Fruit fly (Drosophila melanogaster) whole organism, prepupa: Measurements from ENCODE around the gene CG34451.

Source experiments
- Blimp-1 ChIP-seq: fragments of 200-800 bp; sonication (Bioruptor generic); optimal IDR thresholded peaks from 3 replicates; lab custom pipeline; 2017; ENCODE audit warnings: missing biosample characterization, missing genetic modification characterization, mild to moderate bottlenecking, moderate library complexity, missing genetic modification reagents
- CG10631 ChIP-seq: fragments of 200-800 bp; sonication (Bioruptor generic); optimal IDR thresholded peaks from 2 replicates; lab custom pipeline; 2016; ENCODE audit warnings: missing biosample characterization, missing genetic modification characterization
- CG11294 ChIP-seq: fragments of 200-800 bp; sonication (Bioruptor generic); IDR thresholded peaks from 2 replicates; pipeline ENCODE4 v1.3.6; 2022; ENCODE audit warnings: missing biosample characterization, missing genetic modification characterization
- CG11762 ChIP-seq: fragments of 200-800 bp; sonication (Bioruptor generic); optimal IDR thresholded peaks from 3 replicates; lab custom pipeline; 2016; ENCODE audit warnings: missing biosample characterization, missing genetic modification characterization; ENCODE audit not compliant: insufficient read depth
- CG11902 ChIP-seq: fragments of 200-800 bp; sonication (Bioruptor generic); optimal IDR thresholded peaks from 3 replicates; lab custom pipeline; 2016; ENCODE audit warnings: missing biosample characterization, missing genetic modification characterization
- CG15336 ChIP-seq: fragments of 200-800 bp; sonication (Bioruptor generic); IDR thresholded peaks from 2 replicates; pipeline ENCODE4 v1.3.6; 2022; ENCODE audit warnings: missing biosample characterization, missing genetic modification characterization
- CG16779 ChIP-seq: fragments of 200-800 bp; sonication (Bioruptor generic); optimal IDR thresholded peaks from 3 replicates; lab custom pipeline; 2017; ENCODE audit warnings: missing biosample characterization, mild to moderate bottlenecking, missing genetic modification characterization
- CG3032 ChIP-seq: fragments of 200-800 bp; optimal IDR thresholded peaks from 2 replicates; lab custom pipeline; 2019; ENCODE audit warnings: missing biosample characterization, mild to moderate bottlenecking, missing genetic modification characterization, moderate library complexity
- CG31627 ChIP-seq: fragments of 200-800 bp; sonication (Bioruptor generic); optimal IDR thresholded peaks from 3 replicates; lab custom pipeline; 2016; ENCODE audit warnings: missing biosample characterization, missing genetic modification characterization
- CG32006 ChIP-seq: fragments of 200-800 bp; sonication (Bioruptor generic); optimal IDR thresholded peaks from 3 replicates; lab custom pipeline; 2017; ENCODE audit warnings: missing biosample characterization, mild to moderate bottlenecking, missing genetic modification characterization
- CG34406 ChIP-seq: fragments of 200-800 bp; sonication (Bioruptor generic); optimal IDR thresholded peaks from 3 replicates; lab custom pipeline; 2016; ENCODE audit warnings: missing biosample characterization, missing genetic modification characterization
- CG3919 ChIP-seq: fragments of 200-800 bp; sonication (Bioruptor generic); optimal IDR thresholded peaks from 3 replicates; lab custom pipeline; 2016; ENCODE audit warnings: missing biosample characterization, missing genetic modification characterization
- CG4318 ChIP-seq: fragments of 200-800 bp; sonication (Bioruptor generic); optimal IDR thresholded peaks from 3 replicates; lab custom pipeline; 2017; ENCODE audit warnings: missing biosample characterization, mild to moderate bottlenecking, missing genetic modification characterization
- CG6163 ChIP-seq: fragments of 200-800 bp; sonication (Bioruptor generic); IDR thresholded peaks from 3 replicates; pipeline ENCODE4 v1.3.6; 2022; ENCODE audit warnings: missing biosample characterization, missing genetic modification characterization
- CG6792 ChIP-seq: fragments of 200-800 bp; sonication (Bioruptor generic); optimal IDR thresholded peaks from 3 replicates; lab custom pipeline; 2016; ENCODE audit warnings: missing biosample characterization, missing genetic modification characterization
- CG6808 ChIP-seq: fragments of 200-800 bp; sonication (Bioruptor generic); optimal IDR thresholded peaks from 3 replicates; lab custom pipeline; 2017; ENCODE audit warnings: missing biosample characterization, missing genetic modification characterization, mild to moderate bottlenecking, moderate library complexity, missing genetic modification reagents
- CG7368 ChIP-seq: fragments of 200-800 bp; sonication (Bioruptor generic); optimal IDR thresholded peaks from 3 replicates; lab custom pipeline; 2016; ENCODE audit warnings: missing biosample characterization, missing genetic modification characterization
- CG8119 ChIP-seq: fragments of 200-800 bp; sonication (Bioruptor generic); IDR thresholded peaks from 3 replicates; pipeline ENCODE4 v1.3.6; 2022; ENCODE audit warnings: missing biosample characterization, missing genetic modification characterization
- CG8319 ChIP-seq: fragments of 200-800 bp; sonication (Bioruptor generic); optimal IDR thresholded peaks from 3 replicates; lab custom pipeline; 2016; ENCODE audit warnings: missing biosample characterization, missing genetic modification characterization
- CG8632 ChIP-seq: fragments of 200-800 bp; sonication (Bioruptor generic); optimal IDR thresholded peaks from 3 replicates; lab custom pipeline; 2016; ENCODE audit warnings: missing biosample characterization, missing genetic modification characterization
- CG9139 ChIP-seq: fragments of 200-800 bp; sonication (Bioruptor generic); optimal IDR thresholded peaks from 3 replicates; lab custom pipeline; 2017; ENCODE audit warnings: missing biosample characterization, mild to moderate bottlenecking, missing genetic modification characterization
- Eip75B ChIP-seq: fragments of 200-800 bp; sonication (Bioruptor generic); optimal IDR thresholded peaks from 3 replicates; lab custom pipeline; 2016; ENCODE audit warnings: missing biosample characterization, missing genetic modification characterization
- Eip78C ChIP-seq: fragments of 200-800 bp; sonication (Bioruptor generic); peaks from one replicate; lab custom pipeline; 2016; ENCODE audit warnings: missing biosample characterization, missing genetic modification characterization
- Eip93F ChIP-seq: fragments of 200-800 bp; sonication (Bioruptor generic); optimal IDR thresholded peaks from 2 replicates; lab custom pipeline; 2016; ENCODE audit warnings: missing biosample characterization, mild to moderate bottlenecking, missing genetic modification characterization
- Ets21C ChIP-seq: fragments of 200-800 bp; sonication (Bioruptor generic); optimal IDR thresholded peaks from 3 replicates; lab custom pipeline; 2016; ENCODE audit warnings: missing biosample characterization, missing genetic modification characterization
- Ets96B ChIP-seq: fragments of 200-800 bp; optimal IDR thresholded peaks from 2 replicates; lab custom pipeline; 2019; ENCODE audit warnings: missing biosample characterization, mild to moderate bottlenecking, missing genetic modification characterization, moderate library complexity
- Gug ChIP-seq: fragments of 200-800 bp; sonication (Bioruptor generic); IDR thresholded peaks from 2 replicates; pipeline ENCODE4 v1.3.6; 2022; ENCODE audit warnings: missing biosample characterization, missing genetic modification characterization
- Hr38 ChIP-seq: sonication (Bioruptor generic); optimal IDR thresholded peaks from 2 replicates; lab custom pipeline; 2016; ENCODE audit warnings: missing biosample characterization, missing genetic modification characterization
- Hr39 ChIP-seq: fragments of 200-800 bp; sonication (Bioruptor generic); optimal IDR thresholded peaks from 2 replicates; lab custom pipeline; 2016; ENCODE audit warnings: missing biosample characterization, missing genetic modification characterization
- Hr4 ChIP-seq: fragments of 200-800 bp; sonication (Bioruptor generic); optimal IDR thresholded peaks from 3 replicates; lab custom pipeline; 2016; ENCODE audit warnings: missing biosample characterization, missing genetic modification characterization
- Lpt ChIP-seq: fragments of 200-800 bp; sonication (Bioruptor generic); optimal IDR thresholded peaks from 3 replicates; lab custom pipeline; 2016; ENCODE audit warnings: missing biosample characterization, missing genetic modification characterization
- Met ChIP-seq: fragments of 200-800 bp; sonication (Bioruptor generic); optimal IDR thresholded peaks from 3 replicates; lab custom pipeline; 2016; ENCODE audit warnings: missing biosample characterization, missing genetic modification characterization
- Smox ChIP-seq: fragments of 200-800 bp; sonication (Bioruptor generic); optimal IDR thresholded peaks from 3 replicates; lab custom pipeline; 2016; ENCODE audit warnings: missing biosample characterization, missing genetic modification characterization
- Sox102F ChIP-seq: fragments of 200-800 bp; sonication (Bioruptor generic); optimal IDR thresholded peaks from 2 replicates; lab custom pipeline; 2016; ENCODE audit warnings: missing biosample characterization, mild to moderate bottlenecking, missing genetic modification characterization
- Sox14 ChIP-seq: fragments of 200-800 bp; sonication (Bioruptor generic); optimal IDR thresholded peaks from 3 replicates; lab custom pipeline; 2016; ENCODE audit warnings: missing biosample characterization, missing genetic modification characterization
- Sox15 ChIP-seq: fragments of 200-800 bp; sonication (Bioruptor generic); optimal IDR thresholded peaks from 3 replicates; lab custom pipeline; 2016; ENCODE audit warnings: missing biosample characterization, missing genetic modification characterization
- achi ChIP-seq: fragments of 200-800 bp; sonication (Bioruptor generic); optimal IDR thresholded peaks from 3 replicates; lab custom pipeline; 2016; ENCODE audit warnings: missing biosample characterization, missing genetic modification characterization
- acj6 ChIP-seq: fragments of 200-800 bp; sonication (Bioruptor generic); optimal IDR thresholded peaks from 3 replicates; lab custom pipeline; 2016; ENCODE audit warnings: missing biosample characterization, missing genetic modification characterization
- cyc ChIP-seq: fragments of 200-800 bp; sonication (Bioruptor generic); optimal IDR thresholded peaks from 3 replicates; lab custom pipeline; 2016; ENCODE audit warnings: missing biosample characterization, missing genetic modification characterization
- dac ChIP-seq: fragments of 200-800 bp; sonication (Bioruptor generic); optimal IDR thresholded peaks from 2 replicates; lab custom pipeline; 2017; ENCODE audit warnings: missing biosample characterization, mild to moderate bottlenecking, missing genetic modification characterization
- dsx ChIP-seq: fragments of 200-800 bp; optimal IDR thresholded peaks from 3 replicates; lab custom pipeline; 2019; ENCODE audit warnings: missing biosample characterization, mild to moderate bottlenecking, missing genetic modification characterization, moderate library complexity; ENCODE audit not compliant: poor library complexity, severe bottlenecking
- eg ChIP-seq: fragments of 200-800 bp; sonication (Bioruptor generic); IDR thresholded peaks from 3 replicates; pipeline ENCODE4 v1.3.6; 2022; ENCODE audit warnings: missing biosample characterization, missing genetic modification characterization
- fd59A ChIP-seq: fragments of 200-800 bp; sonication (Bioruptor generic); optimal IDR thresholded peaks from 2 replicates; lab custom pipeline; 2017; ENCODE audit warnings: missing biosample characterization, mild to moderate bottlenecking, missing genetic modification characterization, missing genetic modification reagents
- fd85E ChIP-seq: fragments of 200-800 bp; sonication (Bioruptor generic); optimal IDR thresholded peaks from 3 replicates; lab custom pipeline; 2016; ENCODE audit warnings: missing biosample characterization, missing genetic modification characterization
- fkh ChIP-seq: fragments of 200-800 bp; sonication (Bioruptor generic); optimal IDR thresholded peaks from 3 replicates; lab custom pipeline; 2017; ENCODE audit warnings: missing biosample characterization, mild to moderate bottlenecking, missing genetic modification characterization, moderate library complexity
- lz ChIP-seq: fragments of 200-800 bp; sonication (Bioruptor generic); optimal IDR thresholded peaks from 3 replicates; lab custom pipeline; 2016; ENCODE audit warnings: missing biosample characterization, missing genetic modification characterization
- pdm3 ChIP-seq: fragments of 200-800 bp; sonication (Bioruptor generic); optimal IDR thresholded peaks from 3 replicates; lab custom pipeline; 2016; ENCODE audit warnings: missing biosample characterization, missing genetic modification characterization
- salr ChIP-seq, 2 experiments: fragments of 200-800 bp; sonication (Bioruptor generic); optimal IDR thresholded peaks; 3 replicates each; lab custom pipeline; 2016 to 2018; ENCODE audit warnings: missing biosample characterization in 2 of 2, missing genetic modification characterization in 2 of 2, mild to moderate bottlenecking in 1 of 2
- spab ChIP-seq: fragments of 200-800 bp; sonication (Bioruptor generic); optimal IDR thresholded peaks from 2 replicates; lab custom pipeline; 2017; ENCODE audit warnings: missing biosample characterization, mild to moderate bottlenecking, missing genetic modification characterization, missing genetic modification reagents
- ss ChIP-seq, 2 experiments: fragments of 200-800 bp; sonication (Bioruptor generic); optimal IDR thresholded peaks; 2 replicates in 1 of 2; 3 replicates in 1 of 2; lab custom pipeline; 2017 to 2018; ENCODE audit warnings: mild to moderate bottlenecking in 2 of 2, missing biosample characterization in 2 of 2, missing genetic modification characterization in 2 of 2, moderate library complexity in 1 of 2
- svp ChIP-seq: fragments of 200-800 bp; sonication (Bioruptor generic); peaks from one replicate; lab custom pipeline; 2016; ENCODE audit warnings: missing biosample characterization, missing genetic modification characterization
- topi ChIP-seq: fragments of 200-800 bp; sonication (Bioruptor generic); optimal IDR thresholded peaks from 3 replicates; lab custom pipeline; 2016; ENCODE audit warnings: missing biosample characterization, missing genetic modification characterization
- vri ChIP-seq: fragments of 200-800 bp; sonication (Bioruptor generic); optimal IDR thresholded peaks from 3 replicates; lab custom pipeline; 2016; ENCODE audit warnings: missing biosample characterization, mild to moderate bottlenecking, missing genetic modification characterization

Gene CG34451

dm6 chr3L:15728195-15728594 is 36.3 kb upstream of the CG34451 start, which contains the start of gene comm:
Gene comm (minus strand): TSS chr3L:15728430.
- peak; percentile 7 for TF ChIP-seq CG16779 (tag; lab: Kevin White, UChicago)
- no peak for TF ChIP-seq achi
- TF ChIP-seq dac (GFP tag; lab: Kevin White, UChicago) = no peak
- no peak for TF ChIP-seq acj6
- no peak for TF ChIP-seq CG15336 (GFP tag; lab: Robert Waterston, UW)
- TF ChIP-seq Gug (GFP tag; lab: Robert Waterston, UW) = no peak
- no peak for TF ChIP-seq CG7368 (GFP tag; lab: Kevin White, UChicago)
- TF ChIP-seq svp (GFP tag; lab: Kevin White, UChicago) = no peak
- TF ChIP-seq dsx (GFP tag; lab: Kevin White, UChicago) = peak; percentile 39
- TF ChIP-seq fkh (GFP tag; lab: Kevin White, UChicago) = peak; percentile 72
- no peak for TF ChIP-seq Blimp-1 (GFP tag; lab: Kevin White, UChicago)
- no peak for TF ChIP-seq Hr4 (GFP tag; lab: Kevin White, UChicago)
- no peak for TF ChIP-seq Ets21C (GFP tag; lab: Kevin White, UChicago)
- TF ChIP-seq CG6163 (GFP tag; lab: Robert Waterston, UW) = peak; percentile 69
- TF ChIP-seq cyc (GFP tag; lab: Kevin White, UChicago) = no peak
- TF ChIP-seq Eip75B (GFP tag; lab: Kevin White, UChicago) = no peak
- TF ChIP-seq eg (GFP tag; lab: Robert Waterston, UW) = peak; percentile 59; the same call in 1 of the 3 replicates
- no peak for TF ChIP-seq Sox15 (GFP tag; lab: Kevin White, UChicago)
- TF ChIP-seq fd85E (GFP tag; lab: Kevin White, UChicago) = no peak
- no peak for TF ChIP-seq CG8632 (GFP tag; lab: Kevin White, UChicago)
- TF ChIP-seq fd59A (GFP tag; lab: Kevin White, UChicago) = no peak
- TF ChIP-seq ss (GFP tag; optimal IDR thresholded peaks at IDR 0.05; lab: Kevin White, UChicago) = peak; percentile 13 to 28
- no peak for TF ChIP-seq CG34406 (GFP tag; lab: Kevin White, UChicago)
- TF ChIP-seq CG31627 (GFP tag; lab: Kevin White, UChicago) = no peak
- no peak for TF ChIP-seq topi (GFP tag; lab: Kevin White, UChicago)
- no peak for TF ChIP-seq Smox
- TF ChIP-seq CG3032 (tag; lab: Kevin White, UChicago) = no peak
- no peak for TF ChIP-seq CG11762 (GFP tag; lab: Kevin White, UChicago)
- TF ChIP-seq CG9139 = peak; percentile 48
- TF ChIP-seq Sox102F = no peak
- TF ChIP-seq CG11902 = no peak
- TF ChIP-seq Eip93F (GFP tag; lab: Kevin White, UChicago) = no peak
- 0 out of 3 replicates have a peak, but pooled peaks have one; percentile 20 for TF ChIP-seq CG8119 (GFP tag; lab: Robert Waterston, UW)
- no peak for TF ChIP-seq Hr38 (GFP tag; lab: Kevin White, UChicago)
- no peak for TF ChIP-seq Hr39 (GFP tag; lab: Kevin White, UChicago)
- no peak for TF ChIP-seq CG6808 (GFP tag; lab: Kevin White, UChicago)
- no peak for TF ChIP-seq CG11294 (GFP tag; lab: Robert Waterston, UW)
- TF ChIP-seq Met (GFP tag; lab: Kevin White, UChicago) = no peak
- TF ChIP-seq CG6792 = no peak
- no peak for TF ChIP-seq Ets96B
- no peak for TF ChIP-seq CG8319
- no peak for TF ChIP-seq CG10631 (GFP tag; lab: Kevin White, UChicago)
- no peak for TF ChIP-seq spab
- no peak for TF ChIP-seq salr (GFP tag; optimal IDR thresholded peaks at IDR 0.05; lab: Kevin White, UChicago)
- TF ChIP-seq CG32006 (GFP tag; lab: Kevin White, UChicago) = no peak
- no peak for TF ChIP-seq Lpt (GFP tag; lab: Kevin White, UChicago)
- no peak for TF ChIP-seq lz (GFP tag; lab: Kevin White, UChicago)
- TF ChIP-seq Sox14 (GFP tag; lab: Kevin White, UChicago) = no peak
- no peak for TF ChIP-seq CG4318 (GFP tag; lab: Kevin White, UChicago)
- TF ChIP-seq CG3919 (GFP tag; lab: Kevin White, UChicago) = peak; percentile 1
- no peak for TF ChIP-seq pdm3 (GFP tag; lab: Kevin White, UChicago)
- TF ChIP-seq vri (GFP tag; lab: Kevin White, UChicago) = peak; percentile 7
- TF ChIP-seq Eip78C = peak; percentile 57
